Worm (Caenorhabditis elegans): ENCODE measurements around the gene nhr-188.

DNA sequence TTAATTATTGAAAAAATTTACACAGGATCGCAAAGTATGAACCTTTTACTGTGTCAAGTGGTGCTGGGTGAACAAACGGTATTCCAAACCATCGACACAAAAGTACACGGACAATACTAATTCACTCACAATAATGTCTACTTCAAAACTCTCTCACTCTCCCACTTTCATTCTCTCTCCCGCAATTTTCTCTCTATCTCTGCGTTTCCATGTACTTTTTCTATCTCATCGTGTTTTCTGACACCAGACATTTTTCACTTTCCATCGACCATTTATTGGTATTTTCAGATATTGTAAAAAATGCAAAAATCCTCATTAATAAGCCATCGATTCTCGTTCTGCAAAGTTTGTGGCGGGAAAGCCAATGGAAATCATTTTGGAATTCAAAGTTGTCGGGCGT is 48.2 kb upstream of the nhr-188 start, which contains the start of gene nhr-156:
- TF ChIP-seq nhr-19 (GFP tag; conservative IDR thresholded peaks at IDR 0.05) = no peak
- no peak for TF ChIP-seq ces-1 (GFP tag; optimal IDR thresholded peaks at IDR 0.05)
- TF ChIP-seq nhr-11 (tag; optimal IDR thresholded peaks at IDR 0.05) = no peak
- no peak for TF ChIP-seq nhr-47 (tag; optimal IDR thresholded peaks at IDR 0.05)
- no peak for TF ChIP-seq nhr-77 (tag; optimal IDR thresholded peaks at IDR 0.05)
- peak in 1 of 3 experiments; percentile 9 for TF ChIP-seq dpl-1 (GFP tag; optimal IDR thresholded peaks at IDR 0.05)
- no peak for TF ChIP-seq lin-15B (tag; optimal IDR thresholded peaks at IDR 0.05)
- no peak for TF ChIP-seq nhr-237 (tag; optimal IDR thresholded peaks at IDR 0.05)
- TF ChIP-seq skn-1 (tag; optimal IDR thresholded peaks at IDR 0.05) = no peak
- no peak for TF ChIP-seq fkh-10 (GFP tag; optimal IDR thresholded peaks at IDR 0.05)
- TF ChIP-seq aly-2 (tag; optimal IDR thresholded peaks at IDR 0.05) = no peak
- no peak for TF ChIP-seq sup-37 (GFP tag; optimal IDR thresholded peaks at IDR 0.05)

All from whole organism, L1 larva.